Worm (Caenorhabditis elegans): ENCODE measurements around the gene ZC250.5.

- TF ChIP-seq pha-4 (tag; optimal IDR thresholded peaks at IDR 0.05) (no peak), pha-2 (tag; optimal IDR thresholded peaks at IDR 0.05) (no peak), dve-1 (tag; optimal IDR thresholded peaks at IDR 0.05) (no peak), C38D4.7 (GFP tag; optimal IDR thresholded peaks at IDR 0.05) (no peak)
These were observed 49.4 kb upstream of the ZC250.5 start, which contains the start of gene C53A3.3 for ce11 chrV:5756193-5756592.

Measured in whole organism, late embryonic.